Worm (Caenorhabditis elegans) whole organism, young adult: ENCODE measurements around the gene F42G4.6.

Experiments
- C17E4.6 ChIP-seq: fragments of 200-800 bp; sonication (Bioruptor generic); IDR thresholded peaks from 2 replicates; pipeline ENCODE4 v1.3.6; 2022; ENCODE audit warnings: missing genetic modification reagents, missing genetic modification characterization, missing compliant biosample characterization
- F22D6.2 ChIP-seq: sonication (generic microtip); optimal IDR thresholded peaks from 2 replicates; lab custom pipeline; 2016; ENCODE audit warnings: mild to moderate bottlenecking, missing genetic modification characterization, missing compliant biosample characterization
- F52B5.7 ChIP-seq: sonication (generic microtip); optimal IDR thresholded peaks from 2 replicates; lab custom pipeline; 2016; ENCODE audit warnings: mild to moderate bottlenecking, missing genetic modification characterization, missing compliant biosample characterization
- K12H6.12 ChIP-seq: fragments of 200-800 bp; sonication (Bioruptor generic); optimal IDR thresholded peaks from 2 replicates; lab custom pipeline; 2018; ENCODE audit warnings: mild to moderate bottlenecking, missing genetic modification characterization, missing compliant biosample characterization
- Y53G8AR.9 ChIP-seq: fragments of 200-800 bp; sonication (Bioruptor generic); conservative IDR thresholded peaks from 2 replicates; pipeline ENCODE4 v1.3.6; 2022; ENCODE audit warnings: missing genetic modification reagents, missing genetic modification characterization, missing compliant biosample characterization
- Y79H2A.3 ChIP-seq: fragments of 200-800 bp; sonication (Bioruptor generic); conservative IDR thresholded peaks from 2 replicates; pipeline ENCODE4 v1.3.6; 2022; ENCODE audit warnings: missing genetic modification reagents, missing genetic modification characterization, missing compliant biosample characterization
- Y95B8A.8 ChIP-seq: fragments of 200-800 bp; sonication (Bioruptor generic); IDR thresholded peaks from 2 replicates; pipeline ENCODE4 v1.3.6; 2022; ENCODE audit warnings: missing genetic modification reagents, missing genetic modification characterization, missing compliant biosample characterization
- ama-1 ChIP-seq, 3 experiments: fragments of 150-350 bp in 1 of 3; sonication (generic microtip) in 2 of 3; optimal IDR thresholded peaks; 2 replicates each; lab custom pipeline; 2014 to 2018; ENCODE audit warnings: missing biosample characterization in 2 of 3, missing genetic modification characterization in 2 of 3, missing genetic modification reagents in 2 of 3
- atf-7 ChIP-seq: sonication (generic microtip); optimal IDR thresholded peaks from 2 replicates; lab custom pipeline; 2017; ENCODE audit warnings: mild to moderate bottlenecking, missing genetic modification characterization, missing compliant biosample characterization
- attf-6 ChIP-seq: fragments of 200-800 bp; sonication (Bioruptor generic); IDR thresholded peaks from 2 replicates; pipeline ENCODE4 v1.3.6; 2022; ENCODE audit warnings: missing genetic modification reagents, missing genetic modification characterization, missing compliant biosample characterization
- cebp-1 ChIP-seq, 2 experiments: fragments of 200-800 bp in 1 of 2; sonication (Bioruptor generic) in 1 of 2; sonication (generic microtip) in 1 of 2; IDR thresholded peaks in 1 of 2; optimal IDR thresholded peaks in 1 of 2; 2 replicates each; pipeline versions ENCODE4 v1.3.6 to Lab custom; 2017 to 2022; ENCODE audit warnings: missing compliant biosample characterization in 2 of 2, missing genetic modification characterization in 2 of 2, mild to moderate bottlenecking in 1 of 2, missing genetic modification reagents in 1 of 2, moderate library complexity in 1 of 2
- cebp-2 ChIP-seq: fragments of 200-800 bp; sonication (Bioruptor generic); IDR thresholded peaks from 2 replicates; pipeline ENCODE4 v1.3.6; 2022; ENCODE audit warnings: missing genetic modification characterization, missing compliant biosample characterization
- ceh-79 ChIP-seq: sonication (generic microtip); optimal IDR thresholded peaks from 2 replicates; lab custom pipeline; 2017; ENCODE audit warnings: mild to moderate bottlenecking, missing genetic modification characterization, missing compliant biosample characterization
- dox-1 ChIP-seq: fragments of 200-800 bp; sonication (Bioruptor generic); IDR thresholded peaks from 2 replicates; pipeline ENCODE4 v1.3.6; 2022; ENCODE audit warnings: missing genetic modification reagents, missing genetic modification characterization, missing compliant biosample characterization
- dpl-1 ChIP-seq: fragments of 150-350 bp; optimal IDR thresholded peaks from 2 replicates; lab custom pipeline; 2014; ENCODE audit warnings: missing biosample characterization, missing genetic modification reagents, missing genetic modification characterization
- egrh-3 ChIP-seq: fragments of 200-800 bp; sonication (Bioruptor generic); IDR thresholded peaks from 2 replicates; pipeline ENCODE4 v1.3.6; 2022; ENCODE audit warnings: missing genetic modification reagents, missing genetic modification characterization, missing compliant biosample characterization
- fkh-3 ChIP-seq: sonication (generic microtip); optimal IDR thresholded peaks from 2 replicates; lab custom pipeline; 2016; ENCODE audit warnings: mild to moderate bottlenecking, missing genetic modification characterization, missing compliant biosample characterization
- hmg-20 ChIP-seq: fragments of 200-800 bp; sonication (Bioruptor generic); IDR thresholded peaks from 2 replicates; pipeline ENCODE4 v1.3.6; 2022; ENCODE audit warnings: missing genetic modification reagents, missing genetic modification characterization, missing compliant biosample characterization
- hsf-1 ChIP-seq: fragments of 200-800 bp; sonication (Bioruptor generic); IDR thresholded peaks from 2 replicates; pipeline ENCODE4 v1.3.6; 2022; ENCODE audit warnings: missing genetic modification reagents, missing genetic modification characterization, missing compliant biosample characterization
- lin-26 ChIP-seq: fragments of 200-800 bp; sonication (Bioruptor generic); IDR thresholded peaks from 2 replicates; pipeline ENCODE4 v1.3.6; 2022; ENCODE audit warnings: missing genetic modification reagents, missing genetic modification characterization, missing compliant biosample characterization
- lin-35 ChIP-seq, 3 experiments: fragments of 150-350 bp in 2 of 3; sonication (generic microtip) in 1 of 3; optimal IDR thresholded peaks; 2 replicates each; lab custom pipeline; 2014 to 2018; ENCODE audit warnings: missing biosample characterization in 3 of 3, missing genetic modification characterization in 3 of 3, missing genetic modification reagents in 3 of 3
- lin-54 ChIP-seq: fragments of 200-800 bp; sonication (Bioruptor generic); optimal IDR thresholded peaks from 2 replicates; lab custom pipeline; 2018; ENCODE audit warnings: mild to moderate bottlenecking, missing genetic modification characterization, missing compliant biosample characterization
- lsl-1 ChIP-seq: fragments of 200-800 bp; sonication (Bioruptor generic); optimal IDR thresholded peaks from 2 replicates; lab custom pipeline; 2018; ENCODE audit warnings: mild to moderate bottlenecking, missing genetic modification characterization, moderate library complexity, missing compliant biosample characterization
- madf-10 ChIP-seq: sonication (generic microtip); optimal IDR thresholded peaks from 2 replicates; lab custom pipeline; 2016; ENCODE audit warnings: mild to moderate bottlenecking, missing genetic modification characterization, missing compliant biosample characterization
- madf-6 ChIP-seq: fragments of 200-800 bp; sonication (Bioruptor generic); IDR thresholded peaks from 2 replicates; pipeline ENCODE4 v1.3.6; 2022; ENCODE audit warnings: missing genetic modification reagents, missing genetic modification characterization, missing compliant biosample characterization
- mxl-1 ChIP-seq: sonication (generic microtip); optimal IDR thresholded peaks from 2 replicates; lab custom pipeline; 2016; ENCODE audit warnings: missing genetic modification characterization, missing compliant biosample characterization
- nfya-1 ChIP-seq: sonication (generic microtip); optimal IDR thresholded peaks from 2 replicates; lab custom pipeline; 2017; ENCODE audit warnings: antibody characterized with exemption, missing compliant biosample characterization, missing genetic modification characterization, borderline replicate concordance; ENCODE audit not compliant: insufficient read depth
- nfya-2 ChIP-seq: fragments of 200-800 bp; sonication (Bioruptor generic); IDR thresholded peaks from 2 replicates; pipeline ENCODE4 v1.3.6; 2022; ENCODE audit warnings: missing genetic modification reagents, missing genetic modification characterization, missing compliant biosample characterization
- nhr-80 ChIP-seq: sonication (generic microtip); optimal IDR thresholded peaks from 2 replicates; lab custom pipeline; 2016; ENCODE audit warnings: missing genetic modification characterization, missing compliant biosample characterization
- nhr-90 ChIP-seq: sonication (generic microtip); optimal IDR thresholded peaks from 2 replicates; lab custom pipeline; 2016; ENCODE audit warnings: missing genotype, mild to moderate bottlenecking, missing genetic modification characterization, missing compliant biosample characterization
- rcor-1 ChIP-seq: fragments of 200-800 bp; sonication (Bioruptor generic); IDR thresholded peaks from 2 replicates; pipeline ENCODE4 v1.3.6; 2022; ENCODE audit warnings: missing genetic modification reagents, missing genetic modification characterization, missing compliant biosample characterization
- repo-1 ChIP-seq: sonication (generic microtip); optimal IDR thresholded peaks from 2 replicates; lab custom pipeline; 2017; ENCODE audit warnings: mild to moderate bottlenecking, missing genetic modification characterization, missing compliant biosample characterization
- snpc-3.4 ChIP-seq: sonication (generic microtip); optimal IDR thresholded peaks from 2 replicates; lab custom pipeline; 2017; ENCODE audit warnings: missing genetic modification characterization, mild to moderate bottlenecking, missing compliant biosample characterization, antibody characterized with exemption, moderate library complexity, missing genotype, missing genetic modification reagents
- sptf-2 ChIP-seq: fragments of 200-800 bp; sonication (Bioruptor generic); optimal IDR thresholded peaks from 2 replicates; lab custom pipeline; 2018; ENCODE audit warnings: mild to moderate bottlenecking, missing genetic modification characterization, missing compliant biosample characterization
- tlf-1 ChIP-seq: fragments of 200-800 bp; sonication (Bioruptor generic); optimal IDR thresholded peaks from 2 replicates; lab custom pipeline; 2018; ENCODE audit warnings: mild to moderate bottlenecking, missing genetic modification characterization, missing compliant biosample characterization
- unc-130 ChIP-seq: sonication (generic microtip); optimal IDR thresholded peaks from 2 replicates; lab custom pipeline; 2016; ENCODE audit warnings: missing genetic modification reagents, missing genetic modification characterization, missing compliant biosample characterization
- unc-62 ChIP-seq: fragments of 150-350 bp; optimal IDR thresholded peaks from 2 replicates; lab custom pipeline; 2014; ENCODE audit warnings: missing biosample characterization, missing genetic modification reagents, missing genetic modification characterization
- zfh-2 ChIP-seq: fragments of 200-800 bp; sonication (Bioruptor generic); conservative IDR thresholded peaks from 2 replicates; pipeline ENCODE4 v1.3.6; 2022; ENCODE audit warnings: missing genetic modification reagents, missing genetic modification characterization, missing compliant biosample characterization
- ztf-18 ChIP-seq: sonication (generic microtip); optimal IDR thresholded peaks from 2 replicates; lab custom pipeline; 2016; ENCODE audit warnings: missing genotype, mild to moderate bottlenecking, missing genetic modification characterization, missing compliant biosample characterization
- ztf-25 ChIP-seq: fragments of 200-800 bp; sonication (Bioruptor generic); IDR thresholded peaks from 2 replicates; pipeline ENCODE4 v1.3.6; 2022; ENCODE audit warnings: missing genetic modification reagents, missing genetic modification characterization, missing compliant biosample characterization
- ztf-6 ChIP-seq: fragments of 200-800 bp; sonication (Bioruptor generic); IDR thresholded peaks from 2 replicates; pipeline ENCODE4 v1.3.6; 2022; ENCODE audit warnings: missing genetic modification reagents, missing genetic modification characterization, missing compliant biosample characterization

The F42G4.6 gene

ce11 chrII:13096345-13096744 is 17.2 kb downstream of the F42G4.6 start:
- TF ChIP-seq zfh-2 (peak; percentile 74), attf-6 (no peak), F52B5.7 (tag; lab: Kevin White, UChicago) (peak; percentile 13), egrh-3 (GFP tag; lab: Robert Waterston, UW) (peak; percentile 40; the same call in 1 of the 2 replicates), dox-1 (0 out of 2 replicates have a peak, but pooled peaks have one; percentile 10)
- TF ChIP-seq, all 124 proteins: peak for 4

- TF ChIP-seq rcor-1 (GFP tag; lab: Robert Waterston, UW) (no peak), tlf-1 (GFP tag; lab: Kevin White, UChicago) (no peak), lin-26 (no peak), sptf-2 (GFP tag; lab: Kevin White, UChicago) (no peak), lin-35 (GFP tag; optimal IDR thresholded peaks at IDR 0.05; lab: Kevin White, UChicago) (no peak), K12H6.12 (tag; lab: Kevin White, UChicago) (no peak), ztf-25 (no peak), nhr-90 (tag; lab: Kevin White, UChicago) (no peak), hsf-1 (GFP tag; lab: Robert Waterston, UW) (no peak), unc-62 (GFP tag; lab: Kevin White, UChicago) (no peak), attf-6 (no peak), egrh-3 (GFP tag; lab: Robert Waterston, UW) (no peak), hmg-20 (no peak), lsl-1 (no peak), C17E4.6 (GFP tag; lab: Robert Waterston, UW) (no peak), repo-1 (tag; lab: Kevin White, UChicago) (no peak), Y79H2A.3 (GFP tag; lab: Robert Waterston, UW) (no peak), F22D6.2 (no peak), dpl-1 (GFP tag; lab: Kevin White, UChicago) (no peak), Y53G8AR.9 (GFP tag; lab: Robert Waterston, UW) (no peak)
Observed at ce11 chrII:13098175-13098574, 19.0 kb downstream of the F42G4.6 start, which contains the start of gene col-86. TSS of gene col-86 (minus strand) at chrII:13098275.

- no peak for TF ChIP-seq lsl-1
- no peak for TF ChIP-seq ama-1 (optimal IDR thresholded peaks at IDR 0.05; lab: Kevin White, UChicago)
- no peak for TF ChIP-seq ama-1 (GFP tag; optimal IDR thresholded peaks at IDR 0.05; lab: Kevin White, UChicago)
- no peak for TF ChIP-seq nfya-2 (GFP tag; lab: Robert Waterston, UW)
Observed at ce11 chrII:13107719-13108118, 28.5 kb downstream of the F42G4.6 start, which contains the start of gene pqn-32. TSS of gene pqn-32 (plus strand) at chrII:13108019.

ce11 chrII:13116710-13117109 is 37.5 kb downstream of the F42G4.6 start, which contains the start of gene rict-1:
TSS of gene rict-1 (minus strand) at chrII:13116810.
- TF ChIP-seq nhr-80 (tag; lab: Kevin White, UChicago) (peak; percentile 16), fkh-3 (tag; lab: Kevin White, UChicago) (no peak)
- TF ChIP-seq, all 124 proteins: peak for 1

- TF ChIP-seq lsl-1 (peak; percentile 48), cebp-2 (GFP tag; lab: Robert Waterston, UW) (no peak), ztf-18 (tag; lab: Kevin White, UChicago) (peak; percentile 36), dox-1 (peak; percentile 61), ztf-6 (no peak), snpc-3.4 (peak; percentile 43), atf-7 (tag; lab: Kevin White, UChicago) (peak; percentile 15), F22D6.2 (peak; percentile 30), madf-6 (GFP tag; lab: Robert Waterston, UW) (peak; percentile 53), nfya-1 (tag; lab: Kevin White, UChicago) (no peak), mxl-1 (tag; lab: Kevin White, UChicago) (no peak), unc-130 (GFP tag; lab: Kevin White, UChicago) (peak; percentile 90), K12H6.12 (tag; lab: Kevin White, UChicago) (peak; percentile 44), Y95B8A.8 (no peak), madf-10 (tag; lab: Kevin White, UChicago) (peak; percentile 6), ceh-79 (tag; lab: Kevin White, UChicago) (peak; percentile 54), cebp-1 (GFP tag; IDR thresholded peaks at IDR 0.05; lab: Robert Waterston, UW) (no peak), cebp-1 (tag; optimal IDR thresholded peaks at IDR 0.05; lab: Kevin White, UChicago) (peak; percentile 27), lin-54 (peak; percentile 60)
Observed at ce11 chrII:13117135-13117534, 38.0 kb downstream of the F42G4.6 start, which contains the start of gene gfm-1. TSS of gene gfm-1 (plus strand) at chrII:13117483.
